Worm (Caenorhabditis elegans) whole organism, early embryonic: Measurements from ENCODE around the gene K09C4.9.

Experiments used
- B0310.2 ChIP-seq: sonication (generic microtip); optimal IDR thresholded peaks from 2 replicates; lab custom pipeline; 2016; ENCODE audit warnings: mild to moderate bottlenecking, missing genetic modification characterization, missing compliant biosample characterization
- aly-1 ChIP-seq: sonication (generic microtip); optimal IDR thresholded peaks from 2 replicates; lab custom pipeline; 2016; ENCODE audit warnings: missing genetic modification characterization, missing compliant biosample characterization
- ama-1 ChIP-seq: fragments of 150-350 bp; optimal IDR thresholded peaks from 2 replicates; lab custom pipeline; 2014
- ceh-36 ChIP-seq: sonication (generic microtip); optimal IDR thresholded peaks from 2 replicates; lab custom pipeline; 2016; ENCODE audit warnings: missing genetic modification characterization, inconsistent platforms, missing compliant biosample characterization
- ets-7 ChIP-seq: sonication (generic microtip); optimal IDR thresholded peaks from 2 replicates; lab custom pipeline; 2016; ENCODE audit warnings: missing genotype, missing genetic modification characterization, missing compliant biosample characterization
- flt-1 ChIP-seq: fragments of 200-800 bp; sonication (Bioruptor generic); IDR thresholded peaks from 2 replicates; pipeline ENCODE4 v1.3.6; 2022; ENCODE audit warnings: missing genetic modification characterization, missing compliant biosample characterization
- hmg-4 ChIP-seq: fragments of 200-800 bp; sonication (Bioruptor generic); optimal IDR thresholded peaks from 2 replicates; lab custom pipeline; 2018; ENCODE audit warnings: mild to moderate bottlenecking, missing genetic modification characterization, missing compliant biosample characterization
- hnd-1 ChIP-seq: sonication (generic microtip); optimal IDR thresholded peaks from 2 replicates; lab custom pipeline; 2016; ENCODE audit warnings: missing genetic modification characterization, missing compliant biosample characterization
- pes-1 ChIP-seq: fragments of 200-800 bp; sonication (Bioruptor generic); IDR thresholded peaks from 2 replicates; pipeline ENCODE4 v1.3.6; 2022; ENCODE audit warnings: missing genetic modification reagents, missing genetic modification characterization, missing compliant biosample characterization
- scrt-1 ChIP-seq: fragments of 200-800 bp; sonication (Bioruptor generic); IDR thresholded peaks from 2 replicates; pipeline ENCODE4 v1.3.6; 2022; ENCODE audit warnings: missing genetic modification characterization, missing compliant biosample characterization
- sea-1 ChIP-seq: fragments of 200-800 bp; sonication (Bioruptor generic); conservative IDR thresholded peaks from 2 replicates; pipeline ENCODE4 v1.3.6; 2022; ENCODE audit warnings: missing genetic modification characterization, missing compliant biosample characterization
- tbx-11 ChIP-seq: fragments of 200-800 bp; sonication (Bioruptor generic); IDR thresholded peaks from 2 replicates; pipeline ENCODE4 v1.3.6; 2022; ENCODE audit warnings: missing genetic modification characterization, missing compliant biosample characterization
- tbx-37 ChIP-seq: fragments of 200-800 bp; sonication (Bioruptor generic); conservative IDR thresholded peaks from 2 replicates; pipeline ENCODE4 v1.3.6; 2022; ENCODE audit warnings: missing genetic modification reagents, missing genetic modification characterization, missing compliant biosample characterization

- TF ChIP-seq aly-1 (tag; lab: Kevin White, UChicago) (no peak), sea-1 (GFP tag; lab: Robert Waterston, UW) (no peak), hmg-4 (GFP tag; lab: Kevin White, UChicago) (no peak), hnd-1 (no peak), ama-1 (no peak), pes-1 (GFP tag; lab: Robert Waterston, UW) (no peak), ets-7 (tag; lab: Kevin White, UChicago) (no peak), B0310.2 (no peak), flt-1 (GFP tag; lab: Robert Waterston, UW) (no peak), scrt-1 (no peak), ceh-36 (no peak), tbx-11 (GFP tag; lab: Robert Waterston, UW) (no peak), tbx-37 (GFP tag; lab: Robert Waterston, UW) (no peak)
These were observed 36.2 kb downstream of the K09C4.9 start, which contains the start of gene F28B4.3 for ce11 chrX:3235358-3235816.
